Fruit fly (Drosophila melanogaster): Measurements from ENCODE around the gene CG6770.
A peak's percentile ranks its signal among the peaks of the same experiment; 100 is the strongest.

The CG6770 gene

dm6 chr2L:12045941-12046855, at the start of gene CG6770 (continued):
- TF ChIP-seq ac (GFP tag; optimal IDR thresholded peaks at IDR 0.05) (peak; percentile 28), seq (GFP tag; IDR thresholded peaks at IDR 0.05) (peak; percentile 84), Sox100B (GFP tag; optimal IDR thresholded peaks at IDR 0.05) (peak; percentile 84), CG17361 (GFP tag; IDR thresholded peaks at IDR 0.05) (peak; percentile 81), Ets97D (GFP tag; optimal IDR thresholded peaks at IDR 0.05) (peak; percentile 9), CG4617 (GFP tag; optimal IDR thresholded peaks at IDR 0.05; ENCODE audit: borderline replicate concordance) (peak; percentile 8), hkb (optimal IDR thresholded peaks at IDR 0.05) (no peak), hkb (GFP tag; IDR thresholded peaks at IDR 0.05) (peak; percentile 93), Ada2b (GFP tag; IDR thresholded peaks at IDR 0.05) (peak; percentile 80), CG17186 (GFP tag; optimal IDR thresholded peaks at IDR 0.05) (no peak), Dll (GFP tag; IDR thresholded peaks at IDR 0.05; ENCODE audit: partially characterized antibody) (no peak), CG6813 (GFP tag; optimal IDR thresholded peaks at IDR 0.05) (peak; percentile 88), CG12659 (GFP tag; optimal IDR thresholded peaks at IDR 0.05) (peak; percentile 89), CG9437 (GFP tag; optimal IDR thresholded peaks at IDR 0.05) (peak; percentile 77), CG15479 (GFP tag; optimal IDR thresholded peaks at IDR 0.05) (no peak), CG16779 (GFP tag; IDR thresholded peaks at IDR 0.05) (peak; percentile 59), jumu (GFP tag; optimal IDR thresholded peaks at IDR 0.05) (no peak), CG5953 (GFP tag; IDR thresholded peaks at IDR 0.05) (peak; percentile 69), zf30C (GFP tag; optimal IDR thresholded peaks at IDR 0.05) (peak; percentile 28), org-1 (GFP tag; optimal IDR thresholded peaks at IDR 0.05) (peak; percentile 49), CG32767 (GFP tag; IDR thresholded peaks at IDR 0.05) (peak; percentile 78), otp (GFP tag; IDR thresholded peaks at IDR 0.05) (peak; percentile 52; the same call in 1 of the 3 replicates), Usf (GFP tag; optimal IDR thresholded peaks at IDR 0.05) (peak; percentile 22), cato (GFP tag; optimal IDR thresholded peaks at IDR 0.05; ENCODE audit: borderline replicate concordance) (peak; percentile 39), CG10462 (GFP tag; optimal IDR thresholded peaks at IDR 0.05) (peak; percentile 14), insv (GFP tag; optimal IDR thresholded peaks at IDR 0.05) (peak in 1 of 2 experiments; percentile 51), CG4820 (GFP tag; optimal IDR thresholded peaks at IDR 0.05) (peak; percentile 27), lbe (GFP tag; optimal IDR thresholded peaks at IDR 0.05) (peak; percentile 90), Dref (GFP tag; IDR thresholded peaks at IDR 0.05) (0 out of 2 replicates have a peak, but pooled peaks have one; percentile 4), run (tag; optimal IDR thresholded peaks at IDR 0.05) (peak; percentile 72), CG11398 (GFP tag; optimal IDR thresholded peaks at IDR 0.05) (peak; percentile 20), chinmo (GFP tag; IDR thresholded peaks at IDR 0.05; ENCODE audit: partially characterized antibody) (0 out of 4 replicates have a peak, but pooled peaks have one; percentile 66), pzg (GFP tag; optimal IDR thresholded peaks at IDR 0.05) (no peak), knrl (GFP tag; IDR thresholded peaks at IDR 0.05; ENCODE audit: partially characterized antibody) (no peak), gro (GFP tag; optimal IDR thresholded peaks at IDR 0.05) (peak; percentile 19), CG18599 (GFP tag; optimal IDR thresholded peaks at IDR 0.05) (peak; percentile 92), Dad (GFP tag; optimal IDR thresholded peaks at IDR 0.05) (peak; percentile 43), Hr78 (GFP tag; optimal IDR thresholded peaks at IDR 0.05) (peak in 1 of 2 experiments; percentile 33), NFAT (GFP tag; IDR thresholded peaks at IDR 0.05) (peak; percentile 81), CG3847 (GFP tag; IDR thresholded peaks at IDR 0.05) (peak; percentile 85), sqz (GFP tag; optimal IDR thresholded peaks at IDR 0.05) (peak; percentile 94), CG2875 (GFP tag; optimal IDR thresholded peaks at IDR 0.05) (no peak), Bdp1 (GFP tag; optimal IDR thresholded peaks at IDR 0.05) (no peak), kay (GFP tag; optimal IDR thresholded peaks at IDR 0.05) (peak; percentile 8), slbo (GFP tag; IDR thresholded peaks at IDR 0.05) (peak; percentile 85), stc (GFP tag; IDR thresholded peaks at IDR 0.05) (peak; percentile 89), sima (GFP tag; optimal IDR thresholded peaks at IDR 0.05) (no peak), CG9727 (GFP tag; optimal IDR thresholded peaks at IDR 0.05) (peak; percentile 75)
